Fruit fly (Drosophila melanogaster): ENCODE measurements around the gene CG16749.
A peak's percentile ranks its signal among the peaks of the same experiment; 100 is the strongest.

- TF ChIP-seq Hr38 (GFP tag; optimal IDR thresholded peaks at IDR 0.05) (no peak), CG3032 (tag; optimal IDR thresholded peaks at IDR 0.05) (peak; percentile 52), fd59A (GFP tag; optimal IDR thresholded peaks at IDR 0.05) (peak; percentile 49), CG10631 (GFP tag; optimal IDR thresholded peaks at IDR 0.05) (peak; percentile 37), Lpt (GFP tag; optimal IDR thresholded peaks at IDR 0.05) (no peak), Eip75B (GFP tag; optimal IDR thresholded peaks at IDR 0.05) (peak; percentile 17), CG6808 (GFP tag; optimal IDR thresholded peaks at IDR 0.05) (peak; percentile 42), CG31627 (GFP tag; optimal IDR thresholded peaks at IDR 0.05) (peak; percentile 44), CG6854 (GFP tag; optimal IDR thresholded peaks at IDR 0.05) (no peak)
Measured at dm6 chr3R:9346539-9346938, 14.9 kb upstream of the CG16749 start.

Measured in whole organism, prepupa.